Worm (Caenorhabditis elegans) whole organism, late embryonic: ENCODE results near the gene D2023.1.

ENCODE experiments used
- ama-1 ChIP-seq: fragments of 150-350 bp; optimal IDR thresholded peaks from 2 replicates; lab custom pipeline; 2014
- ceh-14 ChIP-seq: sonication (generic microtip); optimal IDR thresholded peaks from 2 replicates; lab custom pipeline; 2016; ENCODE audit warnings: missing genotype, missing genetic modification characterization, missing compliant biosample characterization
- ceh-31 ChIP-seq: sonication (generic microtip); optimal IDR thresholded peaks from 2 replicates; lab custom pipeline; 2016; ENCODE audit warnings: missing genetic modification characterization, missing compliant biosample characterization
- elt-2 ChIP-seq: sonication (generic microtip); optimal IDR thresholded peaks from 2 replicates; lab custom pipeline; 2016; ENCODE audit warnings: missing genetic modification reagents, missing genetic modification characterization, missing compliant biosample characterization
- elt-4 ChIP-seq: sonication (generic microtip); optimal IDR thresholded peaks from 2 replicates; lab custom pipeline; 2016; ENCODE audit warnings: missing genetic modification characterization, missing compliant biosample characterization
- hlh-15 ChIP-seq: sonication (generic microtip); optimal IDR thresholded peaks from 2 replicates; lab custom pipeline; 2016; ENCODE audit warnings: missing genetic modification characterization, missing compliant biosample characterization
- hlh-8 ChIP-seq: sonication (generic microtip); optimal IDR thresholded peaks from 2 replicates; lab custom pipeline; 2016; ENCODE audit warnings: missing genotype, missing genetic modification characterization, missing compliant biosample characterization
- lim-6 ChIP-seq: sonication (generic microtip); optimal IDR thresholded peaks from 2 replicates; lab custom pipeline; 2016; ENCODE audit warnings: missing genetic modification characterization, missing compliant biosample characterization
- nhr-11 ChIP-seq: fragments of 150-350 bp; optimal IDR thresholded peaks from 2 replicates; lab custom pipeline; 2014; ENCODE audit warnings: missing biosample characterization, missing genetic modification characterization
- sox-4 ChIP-seq: sonication (generic microtip); optimal IDR thresholded peaks from 2 replicates; lab custom pipeline; 2017; ENCODE audit warnings: mild to moderate bottlenecking, missing genetic modification characterization, inconsistent platforms, missing compliant biosample characterization
- tbx-2 ChIP-seq: sonication (generic microtip); optimal IDR thresholded peaks from 2 replicates; lab custom pipeline; 2016; ENCODE audit warnings: missing genetic modification characterization, missing compliant biosample characterization

- TF ChIP-seq ceh-31: no peak
- TF ChIP-seq tbx-2 (tag; lab: Kevin White, UChicago): no peak
- no peak for TF ChIP-seq lim-6
- no peak for TF ChIP-seq elt-2 (tag; lab: Kevin White, UChicago)
- TF ChIP-seq ama-1 (lab: Kevin White, UChicago): no peak
- TF ChIP-seq hlh-8 (tag; lab: Kevin White, UChicago): no peak
- no peak for TF ChIP-seq elt-4 (tag; lab: Kevin White, UChicago)
- TF ChIP-seq sox-4 (tag; lab: Kevin White, UChicago): no peak
- no peak for TF ChIP-seq nhr-11 (tag; lab: Kevin White, UChicago)
- no peak for TF ChIP-seq hlh-15 (tag; lab: Kevin White, UChicago)
- TF ChIP-seq ceh-14 (tag; lab: Kevin White, UChicago): no peak
These were observed 26.5 kb upstream of the D2023.1 start, which contains the start of gene T04F3.4 for ce11 chrV:11762863-11763262.
